Worm (Caenorhabditis elegans) whole organism, L4 larva: ENCODE measurements around the gene R02D5.6.

ENCODE experiments used
- D1046.2 ChIP-seq: fragments of 200-800 bp; sonication (Bioruptor generic); IDR thresholded peaks from 2 replicates; pipeline ENCODE4 v1.3.6; 2022; ENCODE audit warnings: missing genetic modification characterization, missing compliant biosample characterization
- F26F4.8 ChIP-seq: fragments of 200-800 bp; sonication (Bioruptor generic); conservative IDR thresholded peaks from 2 replicates; pipeline ENCODE4 v1.3.6; 2022; ENCODE audit warnings: missing genetic modification characterization, missing compliant biosample characterization
- T20F7.1 ChIP-seq: fragments of 200-800 bp; sonication (Bioruptor generic); optimal IDR thresholded peaks from 2 replicates; lab custom pipeline; 2018; ENCODE audit warnings: mild to moderate bottlenecking, missing genetic modification characterization, missing compliant biosample characterization
- Y5F2A.4 ChIP-seq: fragments of 200-800 bp; sonication (Bioruptor generic); optimal IDR thresholded peaks from 2 replicates; lab custom pipeline; 2018; ENCODE audit warnings: mild to moderate bottlenecking, missing genetic modification characterization, missing compliant biosample characterization
- ZK337.2 ChIP-seq: fragments of 200-800 bp; sonication (Bioruptor generic); IDR thresholded peaks from 2 replicates; pipeline ENCODE4 v1.3.6; 2022; ENCODE audit warnings: missing genetic modification reagents, missing genetic modification characterization, missing compliant biosample characterization
- ZK546.5 ChIP-seq, 2 experiments: sonication (generic microtip); optimal IDR thresholded peaks; 2 replicates each; lab custom pipeline; 2017; ENCODE audit warnings: missing biosample characterization in 2 of 2, missing genetic modification characterization in 2 of 2
- aha-1 ChIP-seq: fragments of 150-350 bp; peaks from one replicate; lab custom pipeline; 2014; ENCODE audit warnings: missing biosample characterization, missing genetic modification characterization
- attf-4 ChIP-seq: sonication (generic microtip); optimal IDR thresholded peaks from 3 replicates; lab custom pipeline; 2017; ENCODE audit warnings: missing biosample characterization, missing genetic modification characterization
- ceh-28 ChIP-seq: fragments of 150-350 bp; optimal IDR thresholded peaks from 2 replicates; lab custom pipeline; 2014; ENCODE audit warnings: missing biosample characterization, missing genetic modification reagents, missing genetic modification characterization
- ceh-32 ChIP-seq: sonication (generic microtip); optimal IDR thresholded peaks from 2 replicates; lab custom pipeline; 2016; ENCODE audit warnings: mild to moderate bottlenecking, missing genetic modification characterization, missing compliant biosample characterization; ENCODE audit not compliant: poor library complexity
- ceh-44 ChIP-seq: fragments of 200-800 bp; sonication (Bioruptor generic); IDR thresholded peaks from 2 replicates; pipeline ENCODE4 v1.3.6; 2022; ENCODE audit warnings: missing genetic modification reagents, missing genetic modification characterization, missing compliant biosample characterization
- ceh-62 ChIP-seq: sonication (generic microtip); optimal IDR thresholded peaks from 2 replicates; lab custom pipeline; 2017; ENCODE audit warnings: missing biosample characterization, missing genetic modification characterization
- ceh-82 ChIP-seq: sonication (generic microtip); optimal IDR thresholded peaks from 2 replicates; lab custom pipeline; 2017; ENCODE audit warnings: missing biosample characterization, missing genetic modification characterization
- daf-12 ChIP-seq: fragments of 150-350 bp; optimal IDR thresholded peaks from 2 replicates; lab custom pipeline; 2014; ENCODE audit warnings: missing biosample characterization, missing genetic modification reagents, missing genetic modification characterization
- daf-16 ChIP-seq, 3 experiments: sonication (generic microtip); optimal IDR thresholded peaks; 2 replicates each; lab custom pipeline; 2016 to 2017; ENCODE audit warnings: missing genetic modification characterization in 3 of 3, missing genetic modification reagents in 3 of 3, mild to moderate bottlenecking in 2 of 3, missing compliant biosample characterization in 2 of 3, missing biosample characterization in 1 of 3, moderate library complexity in 1 of 3
- daf-8 ChIP-seq: fragments of 200-800 bp; sonication (Bioruptor generic); IDR thresholded peaks from 2 replicates; pipeline ENCODE4 v1.3.6; 2022; ENCODE audit warnings: missing genetic modification characterization, missing compliant biosample characterization
- dmd-8 ChIP-seq: fragments of 200-800 bp; sonication (Bioruptor generic); IDR thresholded peaks from 2 replicates; pipeline ENCODE4 v1.3.6; 2022; ENCODE audit warnings: missing genetic modification characterization, missing compliant biosample characterization
- dpl-1 ChIP-seq: fragments of 150-350 bp; optimal IDR thresholded peaks from 2 replicates; lab custom pipeline; 2014; ENCODE audit warnings: missing biosample characterization, missing genetic modification reagents, missing genetic modification characterization
- gei-8 ChIP-seq: fragments of 200-800 bp; sonication (Bioruptor generic); optimal IDR thresholded peaks from 2 replicates; lab custom pipeline; 2018; ENCODE audit warnings: mild to moderate bottlenecking, missing genetic modification characterization, missing compliant biosample characterization
- hif-1 ChIP-seq, 2 experiments: sonication (generic microtip); optimal IDR thresholded peaks; 2 replicates each; lab custom pipeline; 2016 to 2017; ENCODE audit warnings: missing compliant biosample characterization in 2 of 2, missing genetic modification characterization in 2 of 2, missing genetic modification reagents in 2 of 2, missing genotype in 2 of 2, mild to moderate bottlenecking in 1 of 2
- hlh-11 ChIP-seq: fragments of 200-800 bp; sonication (Bioruptor generic); optimal IDR thresholded peaks from 2 replicates; lab custom pipeline; 2018; ENCODE audit warnings: mild to moderate bottlenecking, missing genetic modification characterization, missing compliant biosample characterization
- hlh-30 ChIP-seq: sonication (generic microtip); optimal IDR thresholded peaks from 2 replicates; lab custom pipeline; 2017; ENCODE audit warnings: antibody characterized with exemption, mild to moderate bottlenecking, missing genetic modification characterization, missing compliant biosample characterization; ENCODE audit not compliant: insufficient read depth
- hmg-1.1 ChIP-seq: fragments of 200-800 bp; sonication (Bioruptor generic); IDR thresholded peaks from 2 replicates; pipeline ENCODE4 v1.3.6; 2022; ENCODE audit warnings: missing genetic modification reagents, missing genetic modification characterization, missing compliant biosample characterization
- jun-1 ChIP-seq: fragments of 150-350 bp; optimal IDR thresholded peaks from 2 replicates; lab custom pipeline; 2014; ENCODE audit warnings: missing biosample characterization, missing genetic modification reagents, missing genetic modification characterization
- lin-1 ChIP-seq: fragments of 200-800 bp; sonication (Bioruptor generic); IDR thresholded peaks from 2 replicates; pipeline ENCODE4 v1.3.6; 2022; ENCODE audit warnings: missing genetic modification reagents, missing genetic modification characterization, missing compliant biosample characterization
- lsy-2 ChIP-seq, 2 experiments: fragments of 150-350 bp in 1 of 2; sonication (generic microtip) in 1 of 2; optimal IDR thresholded peaks; 2 replicates each; lab custom pipeline; 2014 to 2017; ENCODE audit warnings: missing biosample characterization in 2 of 2, missing genetic modification characterization in 2 of 2
- madf-9 ChIP-seq: fragments of 200-800 bp; sonication (Bioruptor generic); conservative IDR thresholded peaks from 2 replicates; pipeline ENCODE4 v1.3.6; 2022; ENCODE audit warnings: missing genetic modification reagents, missing genetic modification characterization, missing compliant biosample characterization
- mdl-1 ChIP-seq, 2 experiments: fragments of 150-350 bp in 1 of 2; sonication (generic microtip) in 1 of 2; optimal IDR thresholded peaks; 2 replicates each; lab custom pipeline; 2014 to 2017; ENCODE audit warnings: missing biosample characterization in 2 of 2, missing genetic modification characterization in 2 of 2
- mes-2 ChIP-seq: sonication (generic microtip); optimal IDR thresholded peaks from 2 replicates; lab custom pipeline; 2016; ENCODE audit warnings: missing genotype, mild to moderate bottlenecking, missing genetic modification characterization, missing compliant biosample characterization; ENCODE audit not compliant: poor library complexity, severe bottlenecking
- mxl-2 ChIP-seq: fragments of 200-800 bp; sonication (Bioruptor generic); conservative IDR thresholded peaks from 2 replicates; pipeline ENCODE4 v1.3.6; 2022; ENCODE audit warnings: missing genetic modification reagents, missing genetic modification characterization, missing compliant biosample characterization
- mxl-3 ChIP-seq: fragments of 200-800 bp; sonication (Bioruptor generic); optimal IDR thresholded peaks from 2 replicates; lab custom pipeline; 2018; ENCODE audit warnings: mild to moderate bottlenecking, missing genetic modification characterization, missing compliant biosample characterization
- nhr-102 ChIP-seq: sonication (generic microtip); optimal IDR thresholded peaks from 2 replicates; lab custom pipeline; 2016; ENCODE audit warnings: mild to moderate bottlenecking, missing genetic modification characterization, moderate library complexity, missing compliant biosample characterization
- nhr-11 ChIP-seq: fragments of 150-350 bp; optimal IDR thresholded peaks from 2 replicates; lab custom pipeline; 2014; ENCODE audit warnings: missing biosample characterization, missing genetic modification characterization
- nhr-111 ChIP-seq: fragments of 200-800 bp; sonication (Bioruptor generic); optimal IDR thresholded peaks from 2 replicates; lab custom pipeline; 2018; ENCODE audit warnings: mild to moderate bottlenecking, missing genetic modification characterization, missing compliant biosample characterization
- nhr-28 ChIP-seq: fragments of 150-350 bp; optimal IDR thresholded peaks from 2 replicates; lab custom pipeline; 2014; ENCODE audit warnings: missing biosample characterization, missing genetic modification characterization
- nhr-48 ChIP-seq: sonication (generic microtip); optimal IDR thresholded peaks from 2 replicates; lab custom pipeline; 2016; ENCODE audit warnings: mild to moderate bottlenecking, missing genetic modification characterization, missing compliant biosample characterization
- nhr-6 ChIP-seq: fragments of 150-350 bp; optimal IDR thresholded peaks from 2 replicates; lab custom pipeline; 2014; ENCODE audit warnings: missing biosample characterization, missing genetic modification characterization
- pha-4 ChIP-seq, 2 experiments: fragments of 150-350 bp in 1 of 2; fragments of 200-800 bp in 1 of 2; sonication (Bioruptor generic) in 1 of 2; IDR thresholded peaks in 1 of 2; optimal IDR thresholded peaks in 1 of 2; 2 replicates each; pipeline versions ENCODE4 v1.3.6 to Lab custom; 2014 to 2022; ENCODE audit warnings: missing genetic modification characterization in 2 of 2, missing genetic modification reagents in 2 of 2, missing biosample characterization in 1 of 2, missing compliant biosample characterization in 1 of 2
- pqm-1 ChIP-seq: sonication (generic microtip); optimal IDR thresholded peaks from 2 replicates; lab custom pipeline; 2017; ENCODE audit warnings: missing biosample characterization, missing genetic modification characterization
- sdz-12 ChIP-seq: fragments of 200-800 bp; sonication (Bioruptor generic); optimal IDR thresholded peaks from 2 replicates; lab custom pipeline; 2018; ENCODE audit warnings: mild to moderate bottlenecking, missing genetic modification characterization, missing compliant biosample characterization
- snpc-1.2 ChIP-seq: fragments of 200-800 bp; sonication (Bioruptor generic); IDR thresholded peaks from 2 replicates; pipeline ENCODE4 v1.3.6; 2022; ENCODE audit warnings: missing genetic modification reagents, missing genetic modification characterization, missing compliant biosample characterization
- spr-1 ChIP-seq: sonication (generic microtip); optimal IDR thresholded peaks from 2 replicates; lab custom pipeline; 2016; ENCODE audit warnings: mild to moderate bottlenecking, missing genetic modification characterization, missing compliant biosample characterization
- tra-1 ChIP-seq: fragments of 200-800 bp; sonication (Bioruptor generic); IDR thresholded peaks from 2 replicates; pipeline ENCODE4 v1.3.6; 2022; ENCODE audit warnings: missing genetic modification reagents, missing genetic modification characterization, missing compliant biosample characterization
- unc-130 ChIP-seq: sonication (generic microtip); optimal IDR thresholded peaks from 2 replicates; lab custom pipeline; 2016; ENCODE audit warnings: missing genetic modification reagents, missing genetic modification characterization, missing compliant biosample characterization
- vab-7 ChIP-seq: fragments of 200-800 bp; sonication (Bioruptor generic); IDR thresholded peaks from 2 replicates; pipeline ENCODE4 v1.3.6; 2022; ENCODE audit warnings: missing genetic modification reagents, missing genetic modification characterization, missing compliant biosample characterization
- zag-1 ChIP-seq: fragments of 150-350 bp; optimal IDR thresholded peaks from 2 replicates; lab custom pipeline; 2014; ENCODE audit warnings: missing biosample characterization, missing genetic modification characterization
- zip-2 ChIP-seq: fragments of 150-350 bp; optimal IDR thresholded peaks from 2 replicates; lab custom pipeline; 2014; ENCODE audit warnings: missing biosample characterization, missing genetic modification characterization

R02D5.6 gene

ce11 chrV:14504120-14504519 is 13.8 kb downstream of the R02D5.6 start:
- TF ChIP-seq aha-1 (tag; lab: Kevin White, UChicago): peak; percentile 87
- TF ChIP-seq D1046.2: no peak
- no peak for TF ChIP-seq daf-16 (GFP tag; optimal IDR thresholded peaks at IDR 0.05; lab: Kevin White, UChicago)
- peak; percentile 60 for TF ChIP-seq daf-16 (tag; optimal IDR thresholded peaks at IDR 0.05; lab: Kevin White, UChicago)
- TF ChIP-seq daf-12 (tag; lab: Kevin White, UChicago): no peak
- TF ChIP-seq daf-8 (GFP tag; lab: Robert Waterston, UW): no peak
- TF ChIP-seq nhr-111: no peak
- TF ChIP-seq ceh-82 (tag; lab: Kevin White, UChicago): no peak
- TF ChIP-seq dpl-1 (GFP tag; lab: Kevin White, UChicago): no peak
- no peak for TF ChIP-seq nhr-102 (tag; lab: Kevin White, UChicago)
- no peak for TF ChIP-seq unc-130 (GFP tag; lab: Kevin White, UChicago)
- TF ChIP-seq nhr-6 (tag; lab: Kevin White, UChicago): peak; percentile 23
- TF ChIP-seq nhr-28 (tag; lab: Kevin White, UChicago): no peak
- TF ChIP-seq ZK546.5 (tag; optimal IDR thresholded peaks at IDR 0.05; lab: Kevin White, UChicago): no peak
- no peak for TF ChIP-seq hmg-1.1
- no peak for TF ChIP-seq zip-2 (tag; lab: Kevin White, UChicago)

- peak; percentile 1 for TF ChIP-seq mxl-3 (GFP tag; lab: Kevin White, UChicago)
- TF ChIP-seq vab-7 (GFP tag; lab: Robert Waterston, UW): no peak
- TF ChIP-seq mxl-2 (GFP tag; lab: Robert Waterston, UW): no peak
- no peak for TF ChIP-seq pha-4 (GFP tag; IDR thresholded peaks at IDR 0.05; lab: Robert Waterston, UW)
- no peak for TF ChIP-seq pha-4 (tag; optimal IDR thresholded peaks at IDR 0.05; lab: Kevin White, UChicago)
- no peak for TF ChIP-seq nhr-11 (tag; lab: Kevin White, UChicago)
- TF ChIP-seq lsy-2 (tag; optimal IDR thresholded peaks at IDR 0.05; lab: Kevin White, UChicago): no peak
- TF ChIP-seq F26F4.8 (GFP tag; lab: Robert Waterston, UW): no peak
- TF ChIP-seq madf-9 (GFP tag; lab: Robert Waterston, UW): no peak
- TF ChIP-seq ceh-32 (tag; lab: Kevin White, UChicago): no peak
- TF ChIP-seq nhr-48 (tag; lab: Kevin White, UChicago): no peak
- no peak for TF ChIP-seq nhr-111
- peak; percentile 75 for TF ChIP-seq hlh-11 (tag; lab: Kevin White, UChicago)
- TF ChIP-seq ceh-28 (tag; lab: Kevin White, UChicago): no peak
- TF ChIP-seq tra-1 (GFP tag; lab: Robert Waterston, UW): 0 out of 2 replicates have a peak, but pooled peaks have one; percentile 22
- no peak for TF ChIP-seq sdz-12 (GFP tag; lab: Kevin White, UChicago)
- TF ChIP-seq attf-4 (tag; lab: Kevin White, UChicago): no peak
- TF ChIP-seq dmd-8 (GFP tag; lab: Robert Waterston, UW): no peak
- TF ChIP-seq pqm-1: peak; percentile 95
- no peak for TF ChIP-seq zag-1 (tag; lab: Kevin White, UChicago)
- TF ChIP-seq nhr-102 (tag; lab: Kevin White, UChicago): no peak
- TF ChIP-seq T20F7.1: no peak
- TF ChIP-seq dpl-1 (GFP tag; lab: Kevin White, UChicago): no peak
- TF ChIP-seq ZK337.2 (GFP tag; lab: Robert Waterston, UW): no peak
- no peak for TF ChIP-seq daf-8 (GFP tag; lab: Robert Waterston, UW)
- TF ChIP-seq mes-2 (tag; lab: Kevin White, UChicago): peak; percentile 11
- no peak for TF ChIP-seq ceh-44 (GFP tag; lab: Robert Waterston, UW)
- TF ChIP-seq hif-1 (tag; optimal IDR thresholded peaks at IDR 0.05; lab: Kevin White, UChicago): no peak
- TF ChIP-seq spr-1 (tag; lab: Kevin White, UChicago): no peak
- peak in 1 of 2 experiments; percentile 38 for TF ChIP-seq mdl-1 (tag; optimal IDR thresholded peaks at IDR 0.05; lab: Kevin White, UChicago)
- TF ChIP-seq aha-1 (tag; lab: Kevin White, UChicago): peak; percentile 94
- TF ChIP-seq Y5F2A.4 (GFP tag; lab: Kevin White, UChicago): no peak
- peak; percentile 96 for TF ChIP-seq nhr-28 (tag; lab: Kevin White, UChicago)
- peak; percentile 44 for TF ChIP-seq hlh-30 (tag; lab: Kevin White, UChicago)
- TF ChIP-seq ceh-62 (tag; lab: Kevin White, UChicago): no peak
- TF ChIP-seq daf-16 (GFP tag; optimal IDR thresholded peaks at IDR 0.05; lab: Kevin White, UChicago): no peak
- peak; percentile 78 for TF ChIP-seq daf-16 (tag; optimal IDR thresholded peaks at IDR 0.05; lab: Kevin White, UChicago)
- TF ChIP-seq lin-1 (GFP tag; lab: Robert Waterston, UW): no peak
- no peak for TF ChIP-seq snpc-1.2 (GFP tag; lab: Robert Waterston, UW)
- no peak for TF ChIP-seq gei-8 (GFP tag; lab: Kevin White, UChicago)
- no peak for TF ChIP-seq jun-1 (tag; lab: Kevin White, UChicago)
Measured at ce11 chrV:14503065-14503464, 14.8 kb downstream of the R02D5.6 start.
